Worm (Caenorhabditis elegans) whole organism, L4 larva: ENCODE measurements around the gene dmd-5.

Experiments
- D1046.2 ChIP-seq: fragments of 200-800 bp; sonication (Bioruptor generic); IDR thresholded peaks from 2 replicates; pipeline ENCODE4 v1.3.6; 2022; ENCODE audit warnings: missing genetic modification characterization, missing compliant biosample characterization
- F49E8.2 ChIP-seq: sonication (generic microtip); optimal IDR thresholded peaks from 2 replicates; lab custom pipeline; 2016; ENCODE audit warnings: missing compliant biosample characterization, mild to moderate bottlenecking, missing genetic modification characterization, borderline replicate concordance
- ZK546.5 ChIP-seq, 2 experiments: sonication (generic microtip); optimal IDR thresholded peaks; 2 replicates each; lab custom pipeline; 2017; ENCODE audit warnings: missing biosample characterization in 2 of 2, missing genetic modification characterization in 2 of 2
- ama-1 ChIP-seq: fragments of 150-350 bp; optimal IDR thresholded peaks from 2 replicates; lab custom pipeline; 2014; ENCODE audit warnings: inconsistent platforms, mixed read lengths
- ceh-28 ChIP-seq: fragments of 150-350 bp; optimal IDR thresholded peaks from 2 replicates; lab custom pipeline; 2014; ENCODE audit warnings: missing biosample characterization, missing genetic modification reagents, missing genetic modification characterization
- ceh-82 ChIP-seq: sonication (generic microtip); optimal IDR thresholded peaks from 2 replicates; lab custom pipeline; 2017; ENCODE audit warnings: missing biosample characterization, missing genetic modification characterization
- ces-1 ChIP-seq: fragments of 150-350 bp; sonication (generic microtip); optimal IDR thresholded peaks from 4 replicates; lab custom pipeline; 2014; ENCODE audit warnings: missing biosample characterization, missing genetic modification reagents, missing genetic modification characterization
- cey-2 ChIP-seq: sonication (generic microtip); optimal IDR thresholded peaks from 3 replicates; lab custom pipeline; 2017; ENCODE audit warnings: missing genetic modification characterization, mild to moderate bottlenecking, missing compliant biosample characterization, antibody characterized with exemption, borderline replicate concordance; ENCODE audit not compliant: insufficient read depth
- ctbp-1 ChIP-seq: fragments of 200-800 bp; sonication (Bioruptor generic); IDR thresholded peaks from 2 replicates; pipeline ENCODE4 v1.3.6; 2022; ENCODE audit warnings: missing genetic modification reagents, missing genetic modification characterization, missing compliant biosample characterization
- daf-16 ChIP-seq, 3 experiments: sonication (generic microtip); optimal IDR thresholded peaks; 2 replicates each; lab custom pipeline; 2016 to 2017; ENCODE audit warnings: missing genetic modification characterization in 3 of 3, missing genetic modification reagents in 3 of 3, mild to moderate bottlenecking in 2 of 3, missing compliant biosample characterization in 2 of 3, missing biosample characterization in 1 of 3, moderate library complexity in 1 of 3
- daf-8 ChIP-seq: fragments of 200-800 bp; sonication (Bioruptor generic); IDR thresholded peaks from 2 replicates; pipeline ENCODE4 v1.3.6; 2022; ENCODE audit warnings: missing genetic modification characterization, missing compliant biosample characterization
- dmd-6 ChIP-seq: fragments of 200-800 bp; sonication (Bioruptor generic); IDR thresholded peaks from 2 replicates; pipeline ENCODE4 v1.3.6; 2022; ENCODE audit warnings: missing genetic modification reagents, missing genetic modification characterization, missing compliant biosample characterization
- duxl-1 ChIP-seq: sonication (generic microtip); optimal IDR thresholded peaks from 2 replicates; lab custom pipeline; 2016; ENCODE audit warnings: mild to moderate bottlenecking, missing genetic modification characterization, moderate library complexity, missing compliant biosample characterization; ENCODE audit not compliant: poor library complexity
- dve-1 ChIP-seq: sonication (generic microtip); optimal IDR thresholded peaks from 2 replicates; lab custom pipeline; 2017; ENCODE audit warnings: antibody characterized with exemption, mild to moderate bottlenecking, missing genetic modification characterization, missing compliant biosample characterization; ENCODE audit not compliant: insufficient read depth
- egl-43 ChIP-seq: fragments of 200-800 bp; sonication (Bioruptor generic); IDR thresholded peaks from 2 replicates; pipeline ENCODE4 v1.3.6; 2022; ENCODE audit warnings: missing genetic modification reagents, missing genetic modification characterization, missing compliant biosample characterization
- hlh-11 ChIP-seq: fragments of 200-800 bp; sonication (Bioruptor generic); optimal IDR thresholded peaks from 2 replicates; lab custom pipeline; 2018; ENCODE audit warnings: mild to moderate bottlenecking, missing genetic modification characterization, missing compliant biosample characterization
- lin-38 ChIP-seq: fragments of 200-800 bp; sonication (Bioruptor generic); IDR thresholded peaks from 2 replicates; pipeline ENCODE4 v1.3.6; 2022; ENCODE audit warnings: missing genetic modification reagents, missing genetic modification characterization, missing compliant biosample characterization
- lin-39 ChIP-seq: fragments of 150-350 bp; optimal IDR thresholded peaks from 2 replicates; lab custom pipeline; 2014; ENCODE audit warnings: missing biosample characterization, missing genetic modification reagents, missing genetic modification characterization
- madf-5 ChIP-seq, 2 experiments: fragments of 200-800 bp; sonication (Bioruptor generic); IDR thresholded peaks; 2 replicates each; pipeline ENCODE4 v1.3.6; 2022; ENCODE audit warnings: missing compliant biosample characterization in 2 of 2, missing genetic modification characterization in 2 of 2
- mdl-1 ChIP-seq, 2 experiments: fragments of 150-350 bp in 1 of 2; sonication (generic microtip) in 1 of 2; optimal IDR thresholded peaks; 2 replicates each; lab custom pipeline; 2014 to 2017; ENCODE audit warnings: missing biosample characterization in 2 of 2, missing genetic modification characterization in 2 of 2
- mep-1 ChIP-seq: fragments of 150-350 bp; sonication (generic microtip); optimal IDR thresholded peaks from 3 replicates; lab custom pipeline; 2014; ENCODE audit warnings: missing biosample characterization, missing genetic modification characterization
- mxl-3 ChIP-seq: fragments of 200-800 bp; sonication (Bioruptor generic); optimal IDR thresholded peaks from 2 replicates; lab custom pipeline; 2018; ENCODE audit warnings: mild to moderate bottlenecking, missing genetic modification characterization, missing compliant biosample characterization
- nhr-10 ChIP-seq: fragments of 150-350 bp; optimal IDR thresholded peaks from 2 replicates; lab custom pipeline; 2014; ENCODE audit warnings: missing biosample characterization, missing genetic modification characterization
- nhr-102 ChIP-seq: sonication (generic microtip); optimal IDR thresholded peaks from 2 replicates; lab custom pipeline; 2016; ENCODE audit warnings: mild to moderate bottlenecking, missing genetic modification characterization, moderate library complexity, missing compliant biosample characterization
- nhr-237 ChIP-seq: sonication (generic microtip); optimal IDR thresholded peaks from 2 replicates; lab custom pipeline; 2017; ENCODE audit warnings: missing biosample characterization, missing genetic modification characterization
- nhr-28 ChIP-seq: fragments of 150-350 bp; optimal IDR thresholded peaks from 2 replicates; lab custom pipeline; 2014; ENCODE audit warnings: missing biosample characterization, missing genetic modification characterization
- nhr-41 ChIP-seq: fragments of 200-800 bp; sonication (Bioruptor generic); IDR thresholded peaks from 2 replicates; pipeline ENCODE4 v1.3.6; 2022; ENCODE audit warnings: missing genetic modification reagents, missing genetic modification characterization, missing compliant biosample characterization
- nhr-6 ChIP-seq: fragments of 150-350 bp; optimal IDR thresholded peaks from 2 replicates; lab custom pipeline; 2014; ENCODE audit warnings: missing biosample characterization, missing genetic modification characterization
- nhr-76 ChIP-seq: fragments of 150-350 bp; optimal IDR thresholded peaks from 2 replicates; lab custom pipeline; 2014; ENCODE audit warnings: missing biosample characterization, missing genetic modification characterization
- nhr-77 ChIP-seq: fragments of 150-350 bp; optimal IDR thresholded peaks from 2 replicates; lab custom pipeline; 2014; ENCODE audit warnings: missing biosample characterization, missing genetic modification characterization
- php-3 ChIP-seq: fragments of 200-800 bp; sonication (Bioruptor generic); IDR thresholded peaks from 2 replicates; pipeline ENCODE4 v1.3.6; 2022; ENCODE audit warnings: missing genetic modification reagents, missing genetic modification characterization, missing compliant biosample characterization
- pqm-1 ChIP-seq: sonication (generic microtip); optimal IDR thresholded peaks from 2 replicates; lab custom pipeline; 2017; ENCODE audit warnings: missing biosample characterization, missing genetic modification characterization
- set-16 ChIP-seq: fragments of 200-800 bp; sonication (Bioruptor generic); IDR thresholded peaks from 2 replicates; pipeline ENCODE4 v1.3.6; 2022; ENCODE audit warnings: missing genetic modification reagents, missing genetic modification characterization, missing compliant biosample characterization
- snpc-4 ChIP-seq: fragments of 150-350 bp; optimal IDR thresholded peaks from 2 replicates; lab custom pipeline; 2014; ENCODE audit warnings: missing biosample characterization, missing genetic modification characterization
- spr-1 ChIP-seq: sonication (generic microtip); optimal IDR thresholded peaks from 2 replicates; lab custom pipeline; 2016; ENCODE audit warnings: mild to moderate bottlenecking, missing genetic modification characterization, missing compliant biosample characterization
- tag-97 ChIP-seq: fragments of 200-800 bp; sonication (Bioruptor generic); IDR thresholded peaks from 2 replicates; pipeline ENCODE4 v1.3.6; 2022; ENCODE audit warnings: missing genetic modification characterization, missing compliant biosample characterization
- zag-1 ChIP-seq: fragments of 150-350 bp; optimal IDR thresholded peaks from 2 replicates; lab custom pipeline; 2014; ENCODE audit warnings: missing biosample characterization, missing genetic modification characterization
- zfp-3 ChIP-seq: fragments of 200-800 bp; sonication (Bioruptor generic); conservative IDR thresholded peaks from 2 replicates; pipeline ENCODE4 v1.3.6; 2022; ENCODE audit warnings: missing genetic modification reagents, missing genetic modification characterization, missing compliant biosample characterization
- zip-2 ChIP-seq: fragments of 150-350 bp; optimal IDR thresholded peaks from 2 replicates; lab custom pipeline; 2014; ENCODE audit warnings: missing biosample characterization, missing genetic modification characterization
- ztf-11 ChIP-seq: fragments of 150-350 bp; optimal IDR thresholded peaks from 2 replicates; lab custom pipeline; 2014; ENCODE audit warnings: missing biosample characterization, missing genetic modification characterization

Gene dmd-5

DNA sequence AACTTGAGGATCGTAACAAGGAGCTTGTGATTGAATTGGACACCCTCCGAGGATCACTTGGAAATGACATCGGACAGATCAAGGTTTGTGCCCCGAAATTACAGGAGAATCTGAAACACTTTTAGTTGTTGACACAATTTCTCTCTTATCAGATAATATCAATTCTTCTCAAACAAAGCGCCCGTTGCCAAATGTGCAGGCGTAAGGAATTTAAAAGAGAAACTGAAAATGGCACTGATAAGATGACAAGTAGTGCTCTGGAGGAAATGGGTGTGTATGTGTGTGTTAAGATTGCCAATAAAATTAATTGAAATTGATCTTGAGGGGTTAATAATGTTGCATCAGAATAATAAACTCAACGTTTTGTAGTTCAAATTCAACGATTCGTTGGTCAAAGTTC lies 22.7 kb downstream of the dmd-5 start (continued):
- TF ChIP-seq ztf-11 (no peak), mdl-1 (tag; optimal IDR thresholded peaks at IDR 0.05; lab: Kevin White, UChicago) (no peak), pqm-1 (tag; lab: Kevin White, UChicago) (peak; percentile 92), hlh-11 (tag; lab: Kevin White, UChicago) (peak; percentile 60), daf-8 (GFP tag; lab: Robert Waterston, UW) (no peak), egl-43 (no peak), F49E8.2 (tag; lab: Kevin White, UChicago) (no peak), ceh-82 (tag; lab: Kevin White, UChicago) (no peak), madf-5 (GFP tag; IDR thresholded peaks at IDR 0.05; lab: Robert Waterston, UW) (no peak), ces-1 (GFP tag; lab: Kevin White, UChicago) (no peak), nhr-237 (no peak), nhr-76 (tag; lab: Kevin White, UChicago) (no peak), zip-2 (tag; lab: Kevin White, UChicago) (no peak), lin-39 (tag; lab: Kevin White, UChicago) (no peak), ama-1 (lab: Kevin White, UChicago) (peak; percentile 8), spr-1 (tag; lab: Kevin White, UChicago) (no peak), ZK546.5 (tag; optimal IDR thresholded peaks at IDR 0.05; lab: Kevin White, UChicago) (no peak), nhr-102 (tag; lab: Kevin White, UChicago) (no peak), cey-2 (tag; lab: Kevin White, UChicago) (no peak), set-16 (GFP tag; lab: Robert Waterston, UW) (no peak), zag-1 (tag; lab: Kevin White, UChicago) (no peak), daf-16 (GFP tag; optimal IDR thresholded peaks at IDR 0.05; lab: Kevin White, UChicago) (no peak), daf-16 (tag; optimal IDR thresholded peaks at IDR 0.05; lab: Kevin White, UChicago) (peak; percentile 79), snpc-4 (tag; lab: Kevin White, UChicago) (no peak)

DNA sequence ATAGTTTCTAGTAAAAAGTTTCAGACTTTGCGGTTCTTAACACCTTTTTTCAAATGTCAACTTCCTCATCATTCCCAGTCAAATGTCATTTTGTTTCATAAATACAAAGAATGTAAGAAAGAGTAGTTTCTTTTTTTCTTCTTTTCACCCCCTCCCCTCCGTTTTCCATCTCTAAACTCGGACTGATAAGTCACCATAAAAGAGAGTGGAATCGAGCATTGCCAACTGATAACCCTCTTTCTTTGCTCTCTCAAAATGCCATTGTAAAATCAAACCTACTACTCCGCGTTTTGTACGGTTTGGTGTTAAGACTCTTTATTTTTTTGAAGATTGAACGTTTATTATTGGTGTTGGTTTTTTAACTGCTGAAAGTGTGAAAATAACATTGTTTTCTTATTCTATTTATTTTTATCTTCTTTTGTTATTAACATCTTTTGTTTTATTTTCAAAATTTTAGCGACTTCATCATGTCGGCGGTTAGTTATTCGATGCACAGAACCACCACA lies 24.2 kb downstream of the dmd-5 start, which contains the start of gene ifb-2:
ifb-2 (plus strand) TSS at position 456 of the 506 bp plus-strand sequence.
- no peak for TF ChIP-seq lin-38
- TF ChIP-seq ceh-28 (tag; lab: Kevin White, UChicago): no peak
- peak; percentile 25 for TF ChIP-seq nhr-6
- no peak for TF ChIP-seq duxl-1 (tag; lab: Kevin White, UChicago)
- peak; percentile 23 for TF ChIP-seq nhr-77
- no peak for TF ChIP-seq php-3 (GFP tag; lab: Robert Waterston, UW)
- TF ChIP-seq dve-1 (tag; lab: Kevin White, UChicago): peak; percentile 44
- TF ChIP-seq zfp-3 (GFP tag; lab: Robert Waterston, UW): no peak
- peak; percentile 65 for TF ChIP-seq dmd-6
- TF ChIP-seq daf-16 (GFP tag; optimal IDR thresholded peaks at IDR 0.05; lab: Kevin White, UChicago): no peak
- TF ChIP-seq daf-16 (tag; optimal IDR thresholded peaks at IDR 0.05; lab: Kevin White, UChicago): peak; percentile 44
- TF ChIP-seq mxl-3: no peak
- no peak for TF ChIP-seq D1046.2 (GFP tag; lab: Robert Waterston, UW)
- TF ChIP-seq hlh-11 (tag; lab: Kevin White, UChicago): peak; percentile 62
- no peak for TF ChIP-seq zag-1 (tag; lab: Kevin White, UChicago)
- TF ChIP-seq nhr-10 (tag; lab: Kevin White, UChicago): no peak
- no peak for TF ChIP-seq tag-97 (GFP tag; lab: Robert Waterston, UW)
- TF ChIP-seq F49E8.2 (tag; lab: Kevin White, UChicago): no peak
- TF ChIP-seq ctbp-1 (GFP tag; lab: Robert Waterston, UW): no peak
- peak; percentile 80 for TF ChIP-seq nhr-28 (tag; lab: Kevin White, UChicago)
- no peak for TF ChIP-seq mep-1
- peak; percentile 94 for TF ChIP-seq pqm-1 (tag; lab: Kevin White, UChicago)
- no peak for TF ChIP-seq ZK546.5 (tag; optimal IDR thresholded peaks at IDR 0.05; lab: Kevin White, UChicago)
- 0 out of 2 replicates have a peak, but pooled peaks have one; percentile 48 for TF ChIP-seq nhr-41 (GFP tag; lab: Robert Waterston, UW)
- no peak for TF ChIP-seq nhr-76 (tag; lab: Kevin White, UChicago)
